Worm (Caenorhabditis elegans): ENCODE measurements around the gene srw-19.

- TF ChIP-seq mab-9 (GFP tag; IDR thresholded peaks at IDR 0.05) (no peak), lin-13 (GFP tag; optimal IDR thresholded peaks at IDR 0.05) (no peak), ces-1 (GFP tag; optimal IDR thresholded peaks at IDR 0.05) (no peak), pag-3 (tag; optimal IDR thresholded peaks at IDR 0.05; ENCODE audit: borderline replicate concordance, insufficient read depth) (no peak), ztf-4 (tag; optimal IDR thresholded peaks at IDR 0.05) (no peak), dpl-1 (GFP tag; optimal IDR thresholded peaks at IDR 0.05) (no peak), elt-3 (tag; optimal IDR thresholded peaks at IDR 0.05) (no peak), ets-5 (GFP tag; IDR thresholded peaks at IDR 0.05) (no peak), ama-1 (optimal IDR thresholded peaks at IDR 0.05) (no peak), ztf-11 (tag; optimal IDR thresholded peaks at IDR 0.05) (no peak), pax-3 (tag; optimal IDR thresholded peaks at IDR 0.05) (no peak), hlh-4 (tag; optimal IDR thresholded peaks at IDR 0.05) (no peak)
Measured at ce11 chrV:15272263-15272662, 8.9 kb downstream of the srw-19 start, which contains the start of gene T10H4.4.

Measured in whole organism, L1 larva.